Fruit fly (Drosophila melanogaster) whole organism, embryonic: ENCODE measurements around the gene mof.
A peak's percentile ranks its signal among the peaks of the same experiment; 100 is the strongest.

ENCODE experiments used
- ATbp ChIP-seq: fragments of 200-800 bp; sonication (Bioruptor generic); optimal IDR thresholded peaks from 2 replicates; lab custom pipeline; 2017; ENCODE audit warnings: missing biosample characterization, mild to moderate bottlenecking, missing genetic modification characterization, missing genetic modification reagents
- Awh ChIP-seq: fragments of 200-800 bp; sonication (Bioruptor generic); IDR thresholded peaks from 2 replicates; pipeline ENCODE4, ENCODE4 v1.3.6; 2022; ENCODE audit warnings: missing biosample characterization, missing genetic modification characterization
- CG10321 ChIP-seq: fragments of 200-800 bp; sonication (Bioruptor generic); IDR thresholded peaks from 2 replicates; pipeline ENCODE4 v1.3.6; 2022; ENCODE audit warnings: missing biosample characterization, missing genetic modification characterization
- CG10543 ChIP-seq: fragments of 200-800 bp; sonication (Bioruptor generic); optimal IDR thresholded peaks from 3 replicates; lab custom pipeline; 2017; ENCODE audit warnings: missing biosample characterization, mild to moderate bottlenecking, missing genetic modification characterization, moderate library complexity
- CG12071 ChIP-seq: fragments of 200-800 bp; sonication (Bioruptor generic); optimal IDR thresholded peaks from 3 replicates; lab custom pipeline; 2018; ENCODE audit warnings: missing biosample characterization, mild to moderate bottlenecking, missing genetic modification characterization
- CG1233 ChIP-seq: fragments of 200-800 bp; sonication (Bioruptor generic); optimal IDR thresholded peaks from 4 replicates; lab custom pipeline; 2018; ENCODE audit warnings: missing biosample characterization, mild to moderate bottlenecking, missing genetic modification characterization
- CG12659 ChIP-seq: fragments of 200-800 bp; sonication (Bioruptor generic); optimal IDR thresholded peaks from 3 replicates; lab custom pipeline; 2017; ENCODE audit warnings: mild to moderate bottlenecking, missing biosample characterization, missing genetic modification reagents, missing genetic modification characterization
- CG14014 ChIP-seq: fragments of 200-800 bp; sonication (Bioruptor generic); IDR thresholded peaks from 2 replicates; pipeline ENCODE4 v1.3.6; 2022; ENCODE audit warnings: missing biosample characterization, missing genetic modification characterization
- CG14710 ChIP-seq: fragments of 200-800 bp; sonication (Bioruptor generic); optimal IDR thresholded peaks from 3 replicates; lab custom pipeline; 2019; ENCODE audit warnings: missing biosample characterization, mild to moderate bottlenecking, missing genetic modification characterization, moderate library complexity
- CG14860 ChIP-seq: fragments of 200-800 bp; sonication (Bioruptor generic); IDR thresholded peaks from 3 replicates; pipeline ENCODE4 v1.3.6; 2022; ENCODE audit warnings: missing biosample characterization, missing genetic modification characterization; ENCODE audit not compliant: partially characterized antibody
- CG16779 ChIP-seq: fragments of 200-800 bp; sonication (Bioruptor generic); IDR thresholded peaks from 2 replicates; pipeline ENCODE4 v1.3.6; 2022; ENCODE audit warnings: missing biosample characterization, missing genetic modification characterization
- CG17912 ChIP-seq: fragments of 200-800 bp; sonication (Bioruptor generic); optimal IDR thresholded peaks from 2 replicates; lab custom pipeline; 2018; ENCODE audit warnings: missing biosample characterization, mild to moderate bottlenecking, missing genetic modification characterization
- CG18476 ChIP-seq: fragments of 200-800 bp; sonication (Bioruptor generic); optimal IDR thresholded peaks from 2 replicates; lab custom pipeline; 2016; ENCODE audit warnings: missing biosample characterization, mild to moderate bottlenecking, missing genetic modification characterization
- CG18599 ChIP-seq: fragments of 200-800 bp; sonication (Bioruptor generic); optimal IDR thresholded peaks from 3 replicates; lab custom pipeline; 2017; ENCODE audit warnings: missing biosample characterization, missing genetic modification characterization, mild to moderate bottlenecking, moderate library complexity, missing genetic modification reagents
- CG2199 ChIP-seq: fragments of 200-800 bp; sonication (Bioruptor generic); IDR thresholded peaks from 3 replicates; pipeline ENCODE4 v1.3.6; 2022; ENCODE audit warnings: missing biosample characterization, missing genetic modification characterization
- CG30020 ChIP-seq: fragments of 200-800 bp; optimal IDR thresholded peaks from 2 replicates; lab custom pipeline; 2019; ENCODE audit warnings: missing biosample characterization, mild to moderate bottlenecking, missing genetic modification characterization, moderate library complexity
- CG31224 ChIP-seq: fragments of 200-800 bp; sonication (Bioruptor generic); IDR thresholded peaks from 2 replicates; pipeline ENCODE4 v1.3.6; 2022; ENCODE audit warnings: missing biosample characterization, missing genetic modification characterization
- CG34224 ChIP-seq: fragments of 200-800 bp; sonication (Bioruptor generic); IDR thresholded peaks from 3 replicates; pipeline ENCODE4 v1.3.6; 2022; ENCODE audit warnings: missing biosample characterization, missing genetic modification characterization; ENCODE audit not compliant: partially characterized antibody
- CG34376 ChIP-seq: fragments of 200-800 bp; sonication (Bioruptor generic); optimal IDR thresholded peaks from 2 replicates; lab custom pipeline; 2018; ENCODE audit warnings: missing biosample characterization, mild to moderate bottlenecking, missing genetic modification characterization
- CG5180 ChIP-seq: fragments of 200-800 bp; sonication (Bioruptor generic); optimal IDR thresholded peaks from 3 replicates; lab custom pipeline; 2017; ENCODE audit warnings: missing biosample characterization, missing genetic modification characterization, mild to moderate bottlenecking, moderate library complexity, missing genetic modification reagents
- CG6689 ChIP-seq: fragments of 200-800 bp; sonication (Bioruptor generic); IDR thresholded peaks from 2 replicates; pipeline ENCODE4 v1.3.6; 2022; ENCODE audit warnings: missing biosample characterization, missing genetic modification characterization
- CG7357 ChIP-seq: fragments of 200-800 bp; sonication (Bioruptor generic); IDR thresholded peaks from 3 replicates; pipeline ENCODE4 v1.3.6; 2022; ENCODE audit warnings: missing biosample characterization, missing genetic modification characterization
- CG7372 ChIP-seq: fragments of 200-800 bp; sonication (Bioruptor generic); IDR thresholded peaks from 2 replicates; pipeline ENCODE4 v1.3.6; 2022; ENCODE audit warnings: missing biosample characterization, missing genetic modification characterization
- CG7987 ChIP-seq: fragments of 200-800 bp; sonication (Bioruptor generic); optimal IDR thresholded peaks from 2 replicates; lab custom pipeline; 2018; ENCODE audit warnings: missing biosample characterization, mild to moderate bottlenecking, missing genetic modification characterization, moderate library complexity
- CG8944 ChIP-seq: fragments of 200-800 bp; sonication (Bioruptor generic); optimal IDR thresholded peaks from 3 replicates; lab custom pipeline; 2016; ENCODE audit warnings: missing biosample characterization, missing genetic modification characterization
- Chrac-16 ChIP-seq: fragments of 200-800 bp; sonication (Bioruptor generic); optimal IDR thresholded peaks from 3 replicates; lab custom pipeline; 2016; ENCODE audit warnings: missing biosample characterization, missing genetic modification characterization
- D ChIP-seq, 2 experiments: fragments of 200-800 bp in 1 of 2; fragments of >200 bp in 1 of 2; sonication (Bioruptor generic) in 1 of 2; optimal IDR thresholded peaks; 2 replicates in 1 of 2; 3 replicates in 1 of 2; lab custom pipeline; 2017; ENCODE audit warnings: mild to moderate bottlenecking in 1 of 2, missing biosample characterization in 1 of 2, missing genetic modification characterization in 1 of 2, missing genetic modification reagents in 1 of 2
- Dip3 ChIP-seq: fragments of 200-800 bp; sonication (Bioruptor generic); optimal IDR thresholded peaks from 3 replicates; lab custom pipeline; 2016; ENCODE audit warnings: missing biosample characterization, missing genetic modification characterization
- Gug ChIP-seq: fragments of 200-800 bp; sonication (Bioruptor generic); IDR thresholded peaks from 4 replicates; pipeline ENCODE4 v1.3.6; 2022; ENCODE audit warnings: missing biosample characterization, missing genetic modification characterization
- Hr51 ChIP-seq, 2 experiments: fragments of 200-800 bp; sonication (Bioruptor generic); optimal IDR thresholded peaks; 2 replicates in 1 of 2; 3 replicates in 1 of 2; lab custom pipeline; 2016 to 2018; ENCODE audit warnings: missing biosample characterization in 2 of 2, missing genetic modification characterization in 2 of 2, mild to moderate bottlenecking in 1 of 2, moderate library complexity in 1 of 2
- Mes4 ChIP-seq: fragments of 200-800 bp; sonication (Bioruptor generic); optimal IDR thresholded peaks from 2 replicates; lab custom pipeline; 2016; ENCODE audit warnings: missing biosample characterization, missing genetic modification characterization
- Mrtf ChIP-seq: fragments of 200-800 bp; sonication (Bioruptor generic); IDR thresholded peaks from 3 replicates; pipeline ENCODE4 v1.3.6; 2022; ENCODE audit warnings: missing biosample characterization, missing genetic modification characterization
- NfI ChIP-seq: fragments of 200-800 bp; sonication (Bioruptor generic); optimal IDR thresholded peaks from 3 replicates; lab custom pipeline; 2018; ENCODE audit warnings: missing biosample characterization, mild to moderate bottlenecking, missing genetic modification characterization, moderate library complexity
- Sry-δ ChIP-seq: fragments of 200-800 bp; sonication (Bioruptor generic); optimal IDR thresholded peaks from 2 replicates; lab custom pipeline; 2016; ENCODE audit warnings: missing biosample characterization, missing genetic modification characterization
- Tbp ChIP-seq: fragments of >200 bp; optimal IDR thresholded peaks from 2 replicates; lab custom pipeline; 2018; ENCODE audit warnings: missing biosample characterization, missing genetic modification characterization
- bigmax ChIP-seq: fragments of 200-800 bp; sonication (Bioruptor generic); optimal IDR thresholded peaks from 2 replicates; lab custom pipeline; 2018; ENCODE audit warnings: missing biosample characterization, mild to moderate bottlenecking, missing genetic modification characterization
- dmrt99B ChIP-seq: fragments of 200-800 bp; sonication (Bioruptor generic); optimal IDR thresholded peaks from 2 replicates; lab custom pipeline; 2018; ENCODE audit warnings: missing biosample characterization, mild to moderate bottlenecking, missing genetic modification characterization, moderate library complexity
- fd64A ChIP-seq: fragments of 200-800 bp; sonication (Bioruptor generic); optimal IDR thresholded peaks from 3 replicates; lab custom pipeline; 2018; ENCODE audit warnings: missing biosample characterization, mild to moderate bottlenecking, missing genetic modification characterization
- fru ChIP-seq: fragments of >200 bp; optimal IDR thresholded peaks from 2 replicates; lab custom pipeline; 2017
- her ChIP-seq: fragments of 200-800 bp; sonication (Bioruptor generic); optimal IDR thresholded peaks from 2 replicates; lab custom pipeline; 2016; ENCODE audit warnings: missing biosample characterization, missing genetic modification characterization
- jumu ChIP-seq: fragments of 200-800 bp; sonication (Bioruptor generic); optimal IDR thresholded peaks from 3 replicates; lab custom pipeline; 2016; ENCODE audit warnings: missing biosample characterization, missing genetic modification characterization
- lilli ChIP-seq: fragments of 200-800 bp; sonication (Bioruptor generic); optimal IDR thresholded peaks from 3 replicates; lab custom pipeline; 2016; ENCODE audit warnings: missing biosample characterization, missing genetic modification characterization
- odd ChIP-seq: fragments of 200-800 bp; sonication (Bioruptor generic); optimal IDR thresholded peaks from 2 replicates; lab custom pipeline; 2017; ENCODE audit warnings: missing biosample characterization, mild to moderate bottlenecking, missing genetic modification characterization
- pho ChIP-seq: fragments of 200-800 bp; sonication (Bioruptor generic); optimal IDR thresholded peaks from 2 replicates; lab custom pipeline; 2016; ENCODE audit warnings: missing biosample characterization, missing genetic modification characterization
- sr ChIP-seq: fragments of 200-800 bp; sonication (Bioruptor generic); IDR thresholded peaks from 3 replicates; pipeline ENCODE4 v1.3.6; 2022; ENCODE audit warnings: missing biosample characterization, missing genetic modification characterization
- tgo ChIP-seq: fragments of 200-800 bp; sonication (Bioruptor generic); IDR thresholded peaks from 3 replicates; pipeline ENCODE4 v1.3.6; 2022; ENCODE audit warnings: missing biosample characterization, missing genetic modification characterization
- wdn ChIP-seq: fragments of 200-800 bp; sonication (Bioruptor generic); IDR thresholded peaks from 2 replicates; pipeline ENCODE4 v1.3.6; 2022; ENCODE audit warnings: missing biosample characterization, missing genetic modification characterization
- zf30C ChIP-seq: fragments of 200-800 bp; sonication (Bioruptor generic); optimal IDR thresholded peaks from 3 replicates; lab custom pipeline; 2018; ENCODE audit warnings: missing biosample characterization, mild to moderate bottlenecking, missing genetic modification characterization

mof gene

dm6 chrX:5900146-5901093 is 23.8 kb upstream of the mof start, which contains the start of gene Act5C (continued):
- TF ChIP-seq CG2199 (GFP tag; lab: Robert Waterston, UW) (peak; percentile 93), zf30C (peak; percentile 100), pho (GFP tag; lab: Kevin White, UChicago) (peak; percentile 89), CG14014 (peak; percentile 94), Chrac-16 (GFP tag; lab: Kevin White, UChicago) (peak; percentile 94), CG12071 (peak; percentile 94), fru (lab: Kevin White, UChicago) (no peak), NfI (GFP tag; lab: Kevin White, UChicago) (peak; percentile 91), CG12659 (GFP tag; lab: Kevin White, UChicago) (peak; percentile 91), her (GFP tag; lab: Kevin White, UChicago) (peak; percentile 92), Mrtf (GFP tag; lab: Robert Waterston, UW) (peak; percentile 91), CG1233 (GFP tag; lab: Kevin White, UChicago) (peak; percentile 93), jumu (GFP tag; lab: Kevin White, UChicago) (peak; percentile 95), CG34224 (no peak), CG7357 (GFP tag; lab: Robert Waterston, UW) (peak; percentile 83), dmrt99B (tag; lab: Kevin White, UChicago) (peak; percentile 95), Dip3 (GFP tag; lab: Kevin White, UChicago) (peak; percentile 87), sr (peak; percentile 83; the same call in 2 of the 3 replicates), CG30020 (tag; lab: Kevin White, UChicago) (peak; percentile 62), CG14860 (GFP tag; lab: Robert Waterston, UW) (no peak), wdn (GFP tag; lab: Robert Waterston, UW) (peak; percentile 88), CG17912 (GFP tag; lab: Kevin White, UChicago) (no peak), ATbp (GFP tag; lab: Kevin White, UChicago) (peak; percentile 94), lilli (peak; percentile 96), tgo (GFP tag; lab: Robert Waterston, UW) (peak; percentile 89), CG14710 (tag; lab: Kevin White, UChicago) (peak; percentile 93), D (optimal IDR thresholded peaks at IDR 0.05; lab: Kevin White, UChicago) (no peak), D (GFP tag; optimal IDR thresholded peaks at IDR 0.05; lab: Kevin White, UChicago) (peak; percentile 94), CG8944 (peak; percentile 94), Gug (GFP tag; lab: Robert Waterston, UW) (peak; percentile 89), Sry-δ (GFP tag; lab: Kevin White, UChicago) (peak; percentile 61), Mes4 (GFP tag; lab: Kevin White, UChicago) (peak; percentile 90), CG7372 (GFP tag; lab: Robert Waterston, UW) (peak; percentile 86), CG34376 (GFP tag; lab: Kevin White, UChicago) (peak; percentile 75), CG18599 (GFP tag; lab: Kevin White, UChicago) (peak; percentile 94), CG10543 (GFP tag; lab: Kevin White, UChicago) (peak; percentile 66), Hr51 (GFP tag; optimal IDR thresholded peaks at IDR 0.05; lab: Kevin White, UChicago) (peak; percentile 88 to 89), CG5180 (peak; percentile 77), odd (GFP tag; lab: Kevin White, UChicago) (peak; percentile 83), Tbp (GFP tag; lab: Kevin White, UChicago) (no peak), CG18476 (GFP tag; lab: Kevin White, UChicago) (peak; percentile 92), CG10321 (peak; percentile 67; the same call in 1 of the 2 replicates), fd64A (GFP tag; lab: Kevin White, UChicago) (peak; percentile 85), CG7987 (GFP tag; lab: Kevin White, UChicago) (peak; percentile 79), bigmax (GFP tag; lab: Kevin White, UChicago) (no peak), CG6689 (GFP tag; lab: Robert Waterston, UW) (peak; percentile 93), Awh (GFP tag; lab: Robert Waterston, UW) (peak; percentile 92), CG31224 (GFP tag; lab: Robert Waterston, UW) (peak; percentile 84), CG16779 (GFP tag; lab: Robert Waterston, UW) (0 out of 2 replicates have a peak, but pooled peaks have one; percentile 73)
